Fruit fly (Drosophila melanogaster) whole organism, embryonic: Measurements from ENCODE around the gene mib2.

Source experiments
- Abd-B ChIP-seq: fragments of 200-800 bp; sonication (Bioruptor generic); optimal IDR thresholded peaks from 2 replicates; lab custom pipeline; 2018; ENCODE audit warnings: missing biosample characterization, mild to moderate bottlenecking, missing genetic modification characterization, moderate library complexity
- BEAF-32 ChIP-seq: fragments of 200-800 bp; sonication (Bioruptor generic); optimal IDR thresholded peaks from 3 replicates; lab custom pipeline; 2017; ENCODE audit warnings: missing biosample characterization, missing genetic modification characterization, mild to moderate bottlenecking, moderate library complexity, missing genetic modification reagents
- CG10267 ChIP-seq: fragments of 200-800 bp; sonication (Bioruptor generic); optimal IDR thresholded peaks from 2 replicates; lab custom pipeline; 2018; ENCODE audit warnings: missing biosample characterization, mild to moderate bottlenecking, missing genetic modification characterization, moderate library complexity
- CG12104 ChIP-seq: fragments of 200-800 bp; sonication (Bioruptor generic); optimal IDR thresholded peaks from 3 replicates; lab custom pipeline; 2016; ENCODE audit warnings: missing biosample characterization, missing genetic modification characterization
- CG1603 ChIP-seq: fragments of 200-800 bp; sonication (Bioruptor generic); optimal IDR thresholded peaks from 2 replicates; lab custom pipeline; 2019; ENCODE audit warnings: missing biosample characterization, mild to moderate bottlenecking, missing genetic modification characterization, moderate library complexity
- CG17568 ChIP-seq: fragments of 200-800 bp; sonication (Bioruptor generic); optimal IDR thresholded peaks from 2 replicates; lab custom pipeline; 2018; ENCODE audit warnings: missing biosample characterization, mild to moderate bottlenecking, missing genetic modification characterization, moderate library complexity
- CG18599 ChIP-seq: fragments of 200-800 bp; sonication (Bioruptor generic); optimal IDR thresholded peaks from 3 replicates; lab custom pipeline; 2017; ENCODE audit warnings: missing biosample characterization, missing genetic modification characterization, mild to moderate bottlenecking, moderate library complexity, missing genetic modification reagents
- CG2116 ChIP-seq: fragments of 200-800 bp; sonication (Bioruptor generic); optimal IDR thresholded peaks from 3 replicates; lab custom pipeline; 2018; ENCODE audit warnings: missing biosample characterization, mild to moderate bottlenecking, missing genetic modification characterization
- CG2120 ChIP-seq: fragments of 200-800 bp; sonication (Bioruptor generic); optimal IDR thresholded peaks from 3 replicates; lab custom pipeline; 2016; ENCODE audit warnings: missing biosample characterization, missing genetic modification characterization
- CG2199 ChIP-seq: fragments of 200-800 bp; sonication (Bioruptor generic); IDR thresholded peaks from 3 replicates; pipeline ENCODE4 v1.3.6; 2022; ENCODE audit warnings: missing biosample characterization, missing genetic modification characterization
- CG2678 ChIP-seq: fragments of 200-800 bp; sonication (Bioruptor generic); optimal IDR thresholded peaks from 3 replicates; lab custom pipeline; 2019; ENCODE audit warnings: missing biosample characterization, mild to moderate bottlenecking, missing genetic modification characterization, moderate library complexity
- CG3281 ChIP-seq: fragments of 200-800 bp; sonication (Bioruptor generic); optimal IDR thresholded peaks from 3 replicates; lab custom pipeline; 2017; ENCODE audit warnings: missing biosample characterization, mild to moderate bottlenecking, missing genetic modification characterization
- CG34376 ChIP-seq: fragments of 200-800 bp; sonication (Bioruptor generic); optimal IDR thresholded peaks from 2 replicates; lab custom pipeline; 2018; ENCODE audit warnings: missing biosample characterization, mild to moderate bottlenecking, missing genetic modification characterization
- CG4617 ChIP-seq: fragments of 200-800 bp; sonication (Bioruptor generic); optimal IDR thresholded peaks from 3 replicates; lab custom pipeline; 2016; ENCODE audit warnings: missing biosample characterization, missing genetic modification characterization, borderline replicate concordance
- CG7357 ChIP-seq: fragments of 200-800 bp; sonication (Bioruptor generic); IDR thresholded peaks from 3 replicates; pipeline ENCODE4 v1.3.6; 2022; ENCODE audit warnings: missing biosample characterization, missing genetic modification characterization
- CG7839 ChIP-seq: fragments of 200-800 bp; sonication (Bioruptor generic); optimal IDR thresholded peaks from 3 replicates; lab custom pipeline; 2018; ENCODE audit warnings: missing biosample characterization, mild to moderate bottlenecking, missing genetic modification characterization, moderate library complexity
- CG8290 ChIP-seq, 3 experiments: fragments of 200-800 bp; sonication (Bioruptor generic); optimal IDR thresholded peaks; 2 replicates each; lab custom pipeline; 2016 to 2019; ENCODE audit warnings: missing biosample characterization in 3 of 3, missing genetic modification characterization in 3 of 3, mild to moderate bottlenecking in 2 of 3, moderate library complexity in 1 of 3
- CG9437 ChIP-seq: fragments of 200-800 bp; sonication (Bioruptor generic); optimal IDR thresholded peaks from 2 replicates; lab custom pipeline; 2018; ENCODE audit warnings: missing biosample characterization, mild to moderate bottlenecking, missing genetic modification characterization
- Camta ChIP-seq: fragments of 200-800 bp; sonication (Bioruptor generic); optimal IDR thresholded peaks from 2 replicates; lab custom pipeline; 2016; ENCODE audit warnings: missing biosample characterization, missing genetic modification characterization
- Doc3 ChIP-seq: fragments of 200-800 bp; sonication (Bioruptor generic); IDR thresholded peaks from 3 replicates; pipeline ENCODE4 v1.3.6; 2022; ENCODE audit warnings: missing biosample characterization, missing genetic modification characterization; ENCODE audit not compliant: partially characterized antibody
- Dref ChIP-seq: fragments of 200-800 bp; sonication (Bioruptor generic); IDR thresholded peaks from 2 replicates; pipeline ENCODE4 v1.3.6; 2022; ENCODE audit warnings: missing biosample characterization, missing genetic modification characterization
- Ets65A ChIP-seq: fragments of 200-800 bp; sonication (Bioruptor generic); peaks from one replicate; lab custom pipeline; 2016; ENCODE audit warnings: missing biosample characterization, missing genetic modification characterization
- Hmr ChIP-seq: fragments of 200-800 bp; sonication (Bioruptor generic); optimal IDR thresholded peaks from 3 replicates; lab custom pipeline; 2017; ENCODE audit warnings: mild to moderate bottlenecking, missing biosample characterization, missing genetic modification reagents, missing genetic modification characterization
- Med ChIP-seq: fragments of 200-800 bp; sonication (Bioruptor generic); peaks from one replicate; lab custom pipeline; 2016; ENCODE audit warnings: missing biosample characterization, missing genetic modification characterization, mild to moderate bottlenecking, inconsistent platforms, moderate library complexity
- Mrtf ChIP-seq: fragments of 200-800 bp; sonication (Bioruptor generic); IDR thresholded peaks from 3 replicates; pipeline ENCODE4 v1.3.6; 2022; ENCODE audit warnings: missing biosample characterization, missing genetic modification characterization
- Pdp1 ChIP-seq, 2 experiments: fragments of 200-800 bp; sonication (Bioruptor generic); optimal IDR thresholded peaks; 3 replicates each; lab custom pipeline; 2016; ENCODE audit warnings: missing biosample characterization in 2 of 2, missing genetic modification characterization in 2 of 2, mild to moderate bottlenecking in 1 of 2, moderate library complexity in 1 of 2
- bbx ChIP-seq: fragments of 200-800 bp; sonication (Bioruptor generic); IDR thresholded peaks from 2 replicates; pipeline ENCODE4 v1.3.6; 2022; ENCODE audit warnings: missing biosample characterization, missing genetic modification characterization; ENCODE audit not compliant: partially characterized antibody
- cas ChIP-seq: fragments of 200-800 bp; sonication (Bioruptor generic); IDR thresholded peaks from 2 replicates; pipeline ENCODE4 v1.3.6; 2022; ENCODE audit warnings: missing biosample characterization, missing genetic modification characterization
- chinmo ChIP-seq: fragments of 200-800 bp; sonication (Bioruptor generic); IDR thresholded peaks from 4 replicates; pipeline ENCODE4 v1.3.6; 2022; ENCODE audit warnings: missing biosample characterization, missing genetic modification characterization; ENCODE audit not compliant: partially characterized antibody
- ewg ChIP-seq: fragments of 200-800 bp; sonication (Bioruptor generic); optimal IDR thresholded peaks from 3 replicates; lab custom pipeline; 2017; ENCODE audit warnings: mild to moderate bottlenecking, missing biosample characterization, missing genetic modification reagents, missing genetic modification characterization
- exex ChIP-seq: fragments of 200-800 bp; sonication (Bioruptor generic); optimal IDR thresholded peaks from 4 replicates; lab custom pipeline; 2018; ENCODE audit warnings: missing biosample characterization, mild to moderate bottlenecking, missing genetic modification characterization, moderate library complexity
- fd64A ChIP-seq: fragments of 200-800 bp; sonication (Bioruptor generic); optimal IDR thresholded peaks from 3 replicates; lab custom pipeline; 2018; ENCODE audit warnings: missing biosample characterization, mild to moderate bottlenecking, missing genetic modification characterization
- grau ChIP-seq: fragments of 200-800 bp; optimal IDR thresholded peaks from 3 replicates; lab custom pipeline; 2019; ENCODE audit warnings: missing biosample characterization, mild to moderate bottlenecking, missing genetic modification characterization, moderate library complexity
- gsb ChIP-seq: fragments of 200-800 bp; sonication (Bioruptor generic); IDR thresholded peaks from 2 replicates; pipeline ENCODE4 v1.3.6; 2022; ENCODE audit warnings: missing biosample characterization, missing genetic modification characterization
- ham ChIP-seq: fragments of 200-800 bp; sonication (Bioruptor generic); IDR thresholded peaks from 2 replicates; pipeline ENCODE4 v1.3.6; 2022; ENCODE audit warnings: missing biosample characterization, missing genetic modification characterization
- ken ChIP-seq: fragments of 200-800 bp; sonication (Bioruptor generic); IDR thresholded peaks from 3 replicates; pipeline ENCODE4 v1.3.6; 2022; ENCODE audit warnings: missing biosample characterization, missing genetic modification characterization
- knrl ChIP-seq: fragments of 200-800 bp; sonication (Bioruptor generic); IDR thresholded peaks from 3 replicates; pipeline ENCODE4 v1.3.6; 2022; ENCODE audit warnings: missing biosample characterization, missing genetic modification characterization; ENCODE audit not compliant: partially characterized antibody
- lilli ChIP-seq: fragments of 200-800 bp; sonication (Bioruptor generic); optimal IDR thresholded peaks from 3 replicates; lab custom pipeline; 2016; ENCODE audit warnings: missing biosample characterization, missing genetic modification characterization
- mam ChIP-seq: fragments of 200-800 bp; sonication (Bioruptor generic); optimal IDR thresholded peaks from 3 replicates; lab custom pipeline; 2016; ENCODE audit warnings: missing biosample characterization, missing genetic modification characterization
- mirr ChIP-seq: fragments of 200-800 bp; sonication (Bioruptor generic); optimal IDR thresholded peaks from 3 replicates; lab custom pipeline; 2018; ENCODE audit warnings: missing biosample characterization, mild to moderate bottlenecking, missing genetic modification characterization
- scrt ChIP-seq: fragments of 200-800 bp; sonication (Bioruptor generic); optimal IDR thresholded peaks from 2 replicates; lab custom pipeline; 2018; ENCODE audit warnings: missing biosample characterization, mild to moderate bottlenecking, missing genetic modification characterization, moderate library complexity
- sd ChIP-seq: fragments of 200-800 bp; sonication (Bioruptor generic); optimal IDR thresholded peaks from 3 replicates; lab custom pipeline; 2018; ENCODE audit warnings: missing biosample characterization, mild to moderate bottlenecking, missing genetic modification characterization, moderate library complexity
- unc-4 ChIP-seq: fragments of 200-800 bp; sonication (Bioruptor generic); IDR thresholded peaks from 2 replicates; pipeline ENCODE4 v1.3.6; 2022; ENCODE audit warnings: missing biosample characterization, missing genetic modification characterization; ENCODE audit not compliant: partially characterized antibody
- z ChIP-seq: fragments of 200-800 bp; sonication (Bioruptor generic); IDR thresholded peaks from 3 replicates; pipeline ENCODE4 v1.3.6; 2022; ENCODE audit warnings: missing biosample characterization, missing genetic modification characterization

The mib2 gene

dm6 chr2L:19034213-19034929 is at the start of gene mib2, which contains the start of gene CG31800 (continued):
- peak; percentile 73 for TF ChIP-seq ewg (GFP tag; lab: Kevin White, UChicago)
- peak; percentile 50 for TF ChIP-seq CG1603 (tag; lab: Kevin White, UChicago)
- TF ChIP-seq chinmo (GFP tag; lab: Robert Waterston, UW): peak; percentile 82; the same call in 2 of the 4 replicates
- TF ChIP-seq CG8290 (GFP tag; optimal IDR thresholded peaks at IDR 0.05; lab: Kevin White, UChicago): peak; percentile 29
- peak in 1 of 2 experiments; percentile 49 for TF ChIP-seq CG8290 (tag; optimal IDR thresholded peaks at IDR 0.05; lab: Kevin White, UChicago)
- TF ChIP-seq CG10267 (tag; lab: Kevin White, UChicago): peak; percentile 16
- TF ChIP-seq Dref: peak; percentile 86
- TF ChIP-seq unc-4 (GFP tag; lab: Robert Waterston, UW): peak; percentile 79
- TF ChIP-seq BEAF-32: peak; percentile 84
- no peak for TF ChIP-seq Camta
- TF ChIP-seq gsb (GFP tag; lab: Robert Waterston, UW): no peak
- TF ChIP-seq CG3281: peak; percentile 5
- peak; percentile 76; the same call in 2 of the 3 replicates for TF ChIP-seq Doc3 (GFP tag; lab: Robert Waterston, UW)
- TF ChIP-seq scrt (GFP tag; lab: Kevin White, UChicago): peak; percentile 17
- peak; percentile 37 for TF ChIP-seq Abd-B (GFP tag; lab: Kevin White, UChicago)
- peak; percentile 10 for TF ChIP-seq lilli (GFP tag; lab: Kevin White, UChicago)
- no peak for TF ChIP-seq ham
- peak; percentile 73 for TF ChIP-seq CG2116 (GFP tag; lab: Kevin White, UChicago)
- peak; percentile 86 for TF ChIP-seq knrl (GFP tag; lab: Robert Waterston, UW)
- TF ChIP-seq bbx (GFP tag; lab: Robert Waterston, UW): peak; percentile 91

dm6 chr2L:18985201-18986124 is 48.8 kb upstream of the mib2 start:
- TF ChIP-seq ken: 0 out of 3 replicates have a peak, but pooled peaks have one; percentile 24
- no peak for TF ChIP-seq CG4617 (GFP tag; lab: Kevin White, UChicago)
- no peak for TF ChIP-seq CG12104
- TF ChIP-seq sd (tag; lab: Kevin White, UChicago): peak; percentile 42
- TF ChIP-seq ham: no peak
- TF ChIP-seq CG17568 (GFP tag; lab: Kevin White, UChicago): no peak
- peak; percentile 8 for TF ChIP-seq Ets65A (GFP tag; lab: Kevin White, UChicago)
- TF ChIP-seq cas (GFP tag; lab: Robert Waterston, UW): no peak
- TF ChIP-seq CG18599 (GFP tag; lab: Kevin White, UChicago): peak; percentile 28
- 0 out of 3 replicates have a peak, but pooled peaks have one; percentile 15 for TF ChIP-seq Mrtf (GFP tag; lab: Robert Waterston, UW)
- TF ChIP-seq CG2120 (GFP tag; lab: Kevin White, UChicago): peak; percentile 36
- TF ChIP-seq Hmr (GFP tag; lab: Kevin White, UChicago): peak; percentile 38
- peak; percentile 49; the same call in 1 of the 3 replicates for TF ChIP-seq CG2199
- peak; percentile 90 for TF ChIP-seq mirr (GFP tag; lab: Kevin White, UChicago)
- no peak for TF ChIP-seq fd64A (GFP tag; lab: Kevin White, UChicago)
- TF ChIP-seq CG7839: no peak
- TF ChIP-seq Pdp1 (GFP tag; optimal IDR thresholded peaks at IDR 0.05; lab: Kevin White, UChicago): peak in 1 of 2 experiments; percentile 97
- peak; percentile 39 for TF ChIP-seq CG34376
- TF ChIP-seq CG2678 (tag; lab: Kevin White, UChicago): peak; percentile 16
- TF ChIP-seq CG7357: no peak
- no peak for TF ChIP-seq mam
- TF ChIP-seq CG9437 (GFP tag; lab: Kevin White, UChicago): no peak
- TF ChIP-seq z: no peak
- peak; percentile 26 for TF ChIP-seq Med (GFP tag; lab: Kevin White, UChicago)
- TF ChIP-seq grau (tag; lab: Kevin White, UChicago): peak; percentile 71
- peak; percentile 90 for TF ChIP-seq exex
